Worm (Caenorhabditis elegans) whole organism, late embryonic: ENCODE results near the gene T19H12.12.

Experiments used
- ama-1 ChIP-seq: fragments of 150-350 bp; optimal IDR thresholded peaks from 2 replicates; lab custom pipeline; 2014
- ceh-2 ChIP-seq: sonication (generic microtip); optimal IDR thresholded peaks from 2 replicates; lab custom pipeline; 2016; ENCODE audit warnings: missing genotype, missing genetic modification characterization, missing compliant biosample characterization
- che-1 ChIP-seq: sonication (generic microtip); optimal IDR thresholded peaks from 2 replicates; lab custom pipeline; 2016; ENCODE audit warnings: mild to moderate bottlenecking, missing genetic modification characterization, missing compliant biosample characterization
- elt-2 ChIP-seq: sonication (generic microtip); optimal IDR thresholded peaks from 2 replicates; lab custom pipeline; 2016; ENCODE audit warnings: missing genetic modification reagents, missing genetic modification characterization, missing compliant biosample characterization
- fkh-10 ChIP-seq: fragments of 150-350 bp; optimal IDR thresholded peaks from 2 replicates; lab custom pipeline; 2014; ENCODE audit warnings: missing biosample characterization, missing genetic modification reagents, missing genetic modification characterization
- fkh-6 ChIP-seq: sonication (generic microtip); optimal IDR thresholded peaks from 2 replicates; lab custom pipeline; 2016; ENCODE audit warnings: missing genetic modification characterization, missing compliant biosample characterization
- hlh-13 ChIP-seq: fragments of 200-800 bp; sonication (Bioruptor generic); optimal IDR thresholded peaks from 2 replicates; lab custom pipeline; 2018; ENCODE audit warnings: mild to moderate bottlenecking, missing genetic modification characterization, missing compliant biosample characterization
- lim-6 ChIP-seq: sonication (generic microtip); optimal IDR thresholded peaks from 2 replicates; lab custom pipeline; 2016; ENCODE audit warnings: missing genetic modification characterization, missing compliant biosample characterization
- lin-11 ChIP-seq: fragments of 200-800 bp; sonication (Bioruptor generic); optimal IDR thresholded peaks from 2 replicates; lab custom pipeline; 2018; ENCODE audit warnings: mild to moderate bottlenecking, missing genetic modification characterization, missing compliant biosample characterization
- odd-2 ChIP-seq: sonication (generic microtip); optimal IDR thresholded peaks from 2 replicates; lab custom pipeline; 2017; ENCODE audit warnings: antibody characterized with exemption, mild to moderate bottlenecking, missing genetic modification characterization, missing compliant biosample characterization
- pat-9 ChIP-seq: fragments of 200-800 bp; sonication (Bioruptor generic); optimal IDR thresholded peaks from 2 replicates; lab custom pipeline; 2018; ENCODE audit warnings: mild to moderate bottlenecking, missing genetic modification characterization, moderate library complexity, missing compliant biosample characterization
- tbx-2 ChIP-seq: sonication (generic microtip); optimal IDR thresholded peaks from 2 replicates; lab custom pipeline; 2016; ENCODE audit warnings: missing genetic modification characterization, missing compliant biosample characterization

DNA sequence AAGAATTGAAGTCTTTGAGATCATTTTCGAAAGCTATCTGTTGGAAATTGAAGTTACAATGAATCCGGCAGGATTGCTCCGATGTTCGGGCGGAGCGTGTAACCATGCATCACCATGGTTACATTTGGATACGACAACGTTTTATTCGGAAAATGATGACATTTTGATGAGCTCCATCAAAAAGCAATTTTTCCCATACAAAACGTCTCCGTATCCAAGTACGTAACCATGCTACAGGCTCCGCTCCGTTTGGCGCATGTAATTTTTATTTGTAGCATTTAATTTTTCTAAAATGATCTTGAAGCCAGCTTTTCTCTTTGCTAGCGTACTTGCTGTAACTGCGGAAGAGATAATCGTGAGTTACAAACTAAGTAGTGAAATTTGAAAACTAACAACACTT is 42.0 kb upstream of the T19H12.12 start, which contains the start of the genes cwp-2 and cwp-3:
- TF ChIP-seq odd-2 (tag; lab: Kevin White, UChicago) (no peak), tbx-2 (no peak), ceh-2 (tag; lab: Kevin White, UChicago) (no peak), elt-2 (no peak), lim-6 (no peak), fkh-6 (tag; lab: Kevin White, UChicago) (no peak), lin-11 (no peak), hlh-13 (no peak), pat-9 (tag; lab: Kevin White, UChicago) (no peak), ama-1 (no peak), fkh-10 (GFP tag; lab: Kevin White, UChicago) (no peak), che-1 (tag; lab: Kevin White, UChicago) (no peak)
